Worm (Caenorhabditis elegans) whole organism, midembryonic: ENCODE data around the gene pag-3.

Experiments used
- T22C8.4 ChIP-seq: fragments of 200-800 bp; sonication (Bioruptor generic); IDR thresholded peaks from 2 replicates; pipeline ENCODE4 v1.3.6; 2022; ENCODE audit warnings: missing genetic modification characterization, missing compliant biosample characterization
- cog-1 ChIP-seq: sonication (generic microtip); optimal IDR thresholded peaks from 2 replicates; lab custom pipeline; 2016; ENCODE audit warnings: missing genetic modification characterization, missing compliant biosample characterization
- flt-1 ChIP-seq: fragments of 200-800 bp; sonication (Bioruptor generic); IDR thresholded peaks from 2 replicates; pipeline ENCODE4 v1.3.6; 2022; ENCODE audit warnings: missing genetic modification characterization, missing compliant biosample characterization
- klf-2 ChIP-seq: fragments of 200-800 bp; sonication (Bioruptor generic); conservative IDR thresholded peaks from 2 replicates; pipeline ENCODE4 v1.3.6; 2022; ENCODE audit warnings: missing genetic modification reagents, missing genetic modification characterization, missing compliant biosample characterization
- med-1 ChIP-seq: sonication (generic microtip); optimal IDR thresholded peaks from 2 replicates; lab custom pipeline; 2017; ENCODE audit warnings: missing genetic modification characterization, mild to moderate bottlenecking, missing compliant biosample characterization, antibody characterized with exemption, missing genetic modification reagents; ENCODE audit not compliant: insufficient read depth
- ref-1 ChIP-seq: fragments of 200-800 bp; sonication (Bioruptor generic); conservative IDR thresholded peaks from 2 replicates; pipeline ENCODE4 v1.3.6; 2022; ENCODE audit warnings: missing genetic modification reagents, missing genetic modification characterization, missing compliant biosample characterization
- tab-1 ChIP-seq: fragments of 200-800 bp; sonication (Bioruptor generic); IDR thresholded peaks from 2 replicates; pipeline ENCODE4 v1.3.6; 2022; ENCODE audit warnings: missing genetic modification characterization, missing compliant biosample characterization
- ztf-23 ChIP-seq: fragments of 200-800 bp; sonication (Bioruptor generic); IDR thresholded peaks from 2 replicates; pipeline ENCODE4 v1.3.6; 2022; ENCODE audit warnings: missing genetic modification reagents, missing genetic modification characterization, missing compliant biosample characterization
- ztf-29 ChIP-seq: fragments of 200-800 bp; sonication (Bioruptor generic); IDR thresholded peaks from 2 replicates; pipeline ENCODE4 v1.3.6; 2022; ENCODE audit warnings: missing genetic modification reagents, missing genetic modification characterization, missing compliant biosample characterization

Gene pag-3

ce11 chrX:14961471-14961870 lies 7.0 kb upstream of the pag-3 start, which contains the start of gene idpp-3:
Gene idpp-3 (minus strand): TSS chrX:14961571.
- TF ChIP-seq klf-2: no peak
- no peak for TF ChIP-seq T22C8.4 (GFP tag; lab: Robert Waterston, UW)
- TF ChIP-seq flt-1: no peak
- TF ChIP-seq ref-1: no peak
- no peak for TF ChIP-seq tab-1
- TF ChIP-seq ztf-23: no peak
- TF ChIP-seq med-1 (GFP tag; lab: Kevin White, UChicago): no peak

ce11 chrX:14960841-14961240 lies 6.4 kb upstream of the pag-3 start:
- TF ChIP-seq klf-2: no peak
- TF ChIP-seq med-1 (GFP tag; lab: Kevin White, UChicago): no peak
- no peak for TF ChIP-seq ref-1

ce11 chrX:14959393-14960073 lies 5.1 kb upstream of the pag-3 start:
- TF ChIP-seq klf-2 (no peak), ztf-23 (no peak), tab-1 (no peak), T22C8.4 (GFP tag; lab: Robert Waterston, UW) (no peak), cog-1 (tag; lab: Kevin White, UChicago) (no peak), ztf-29 (GFP tag; lab: Robert Waterston, UW) (no peak), flt-1 (no peak), ref-1 (no peak), med-1 (GFP tag; lab: Kevin White, UChicago) (no peak)

DNA sequence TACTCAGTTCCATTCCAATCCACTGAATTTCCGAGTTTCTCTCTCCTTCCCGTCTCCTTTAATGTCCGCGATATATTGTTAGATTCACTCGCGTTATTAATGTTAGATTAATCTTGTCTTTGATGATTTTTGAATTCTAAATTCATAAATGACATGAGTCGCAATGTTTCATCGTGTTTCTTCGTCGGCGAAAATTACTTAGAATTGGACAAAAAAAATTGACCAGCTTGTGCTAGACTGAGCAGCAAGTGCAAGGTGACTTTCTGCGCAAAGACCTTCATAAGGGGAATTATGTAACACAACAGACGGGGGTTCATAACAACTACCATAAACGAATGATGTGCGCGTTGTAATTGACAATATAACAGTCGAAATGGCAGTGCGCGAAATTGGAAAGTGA lies 4.0 kb upstream of the pag-3 start:
- TF ChIP-seq cog-1 (tag; lab: Kevin White, UChicago) (no peak), med-1 (GFP tag; lab: Kevin White, UChicago) (no peak), tab-1 (no peak), T22C8.4 (GFP tag; lab: Robert Waterston, UW) (no peak), ztf-23 (no peak), flt-1 (no peak), ref-1 (no peak), ztf-29 (GFP tag; lab: Robert Waterston, UW) (no peak), klf-2 (no peak)

DNA sequence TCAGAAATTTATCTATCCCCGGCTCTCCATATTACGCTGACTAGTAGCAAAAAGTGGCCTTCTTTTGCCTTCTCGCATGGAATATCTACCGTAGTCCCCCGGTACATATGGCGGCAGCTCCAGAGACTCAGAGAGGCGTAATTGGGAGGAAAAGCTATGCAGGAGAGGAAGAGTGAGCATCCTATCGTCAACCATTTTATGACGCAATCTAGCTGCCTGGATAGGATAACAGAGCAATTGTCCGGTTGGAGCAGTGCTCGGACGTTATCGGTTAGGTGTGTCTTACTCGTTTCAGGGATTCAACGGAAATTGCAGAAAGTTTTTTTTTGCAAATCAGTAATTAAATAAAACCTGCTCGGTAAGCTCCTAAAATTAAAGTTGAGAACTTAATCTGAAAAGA lies 2.7 kb upstream of the pag-3 start:
- no peak for TF ChIP-seq med-1 (GFP tag; lab: Kevin White, UChicago)
- TF ChIP-seq flt-1: no peak
- TF ChIP-seq cog-1 (tag; lab: Kevin White, UChicago): no peak
- no peak for TF ChIP-seq tab-1
- TF ChIP-seq klf-2: no peak
- no peak for TF ChIP-seq ztf-29 (GFP tag; lab: Robert Waterston, UW)
- no peak for TF ChIP-seq ref-1
- no peak for TF ChIP-seq T22C8.4 (GFP tag; lab: Robert Waterston, UW)
- TF ChIP-seq ztf-23: no peak

- TF ChIP-seq ztf-29 (GFP tag; lab: Robert Waterston, UW) (no peak), ztf-23 (no peak), med-1 (GFP tag; lab: Kevin White, UChicago) (no peak), klf-2 (no peak), flt-1 (no peak), tab-1 (no peak), ref-1 (no peak), cog-1 (tag; lab: Kevin White, UChicago) (no peak), T22C8.4 (GFP tag; lab: Robert Waterston, UW) (no peak)
Measured at ce11 chrX:14951797-14952196, 2.7 kb downstream of the pag-3 start.

ce11 chrX:14947355-14947668 lies 7.1 kb downstream of the pag-3 start:
- TF ChIP-seq ref-1: no peak
- TF ChIP-seq cog-1 (tag; lab: Kevin White, UChicago): no peak
- no peak for TF ChIP-seq klf-2
- no peak for TF ChIP-seq ztf-29 (GFP tag; lab: Robert Waterston, UW)
- TF ChIP-seq T22C8.4 (GFP tag; lab: Robert Waterston, UW): no peak
- TF ChIP-seq tab-1: no peak
- TF ChIP-seq flt-1: no peak
- TF ChIP-seq med-1 (GFP tag; lab: Kevin White, UChicago): no peak
- TF ChIP-seq ztf-23: no peak

DNA sequence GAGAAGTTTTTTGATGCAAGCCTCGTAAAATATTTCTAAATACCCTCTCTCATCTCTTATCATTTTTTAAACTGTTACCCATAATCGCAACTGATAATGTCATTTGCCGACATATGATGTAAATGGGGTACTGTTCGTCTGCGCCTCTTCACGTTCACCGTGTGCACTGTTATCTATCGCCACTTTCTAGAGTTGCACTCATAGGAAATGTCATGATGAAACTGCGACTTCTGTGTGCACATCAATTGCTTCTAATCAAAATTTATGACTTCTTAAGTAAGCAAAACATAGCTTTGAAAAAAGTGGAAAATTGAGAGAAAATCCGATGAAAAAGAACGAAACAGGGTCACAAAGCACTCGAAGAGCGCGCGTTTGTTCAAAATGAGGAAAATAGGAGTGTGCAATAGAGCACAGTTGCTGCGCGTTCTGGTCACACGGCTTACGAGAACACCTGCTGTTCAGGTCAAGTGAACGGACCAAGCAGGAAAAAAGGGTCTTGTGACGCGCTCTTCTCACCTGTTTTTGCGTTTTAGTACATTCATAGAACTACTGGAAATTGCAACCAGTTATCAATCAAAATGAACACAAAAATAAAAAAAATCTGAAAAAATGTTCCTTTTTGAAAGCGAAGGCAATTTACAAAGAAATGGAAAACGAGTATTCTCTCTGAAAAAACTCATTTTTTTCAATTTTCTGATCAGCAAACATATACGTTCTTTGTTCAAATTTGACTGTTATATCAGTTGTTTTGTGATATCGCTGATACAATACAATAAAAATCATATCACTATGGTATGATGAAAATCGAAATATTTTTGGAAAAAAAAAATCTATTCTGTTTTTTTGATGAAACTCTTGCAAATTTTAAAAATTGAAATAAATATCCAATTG lies 7.7 kb downstream of the pag-3 start:
- TF ChIP-seq ztf-29 (GFP tag; lab: Robert Waterston, UW) (0 out of 2 replicates have a peak, but pooled peaks have one; percentile 12), ref-1 (no peak), ztf-23 (no peak), T22C8.4 (GFP tag; lab: Robert Waterston, UW) (no peak), tab-1 (no peak)

- TF ChIP-seq T22C8.4 (GFP tag; lab: Robert Waterston, UW): no peak
- no peak for TF ChIP-seq ztf-23
- TF ChIP-seq klf-2: no peak
- no peak for TF ChIP-seq ref-1
- TF ChIP-seq cog-1 (tag; lab: Kevin White, UChicago): no peak
- TF ChIP-seq ztf-29 (GFP tag; lab: Robert Waterston, UW): no peak
- TF ChIP-seq med-1 (GFP tag; lab: Kevin White, UChicago): no peak
Measured at ce11 chrX:14946217-14946463, 8.3 kb downstream of the pag-3 start, which contains the start of gene mrp-5. Gene mrp-5 (minus strand): TSS chrX:14946317.

DNA sequence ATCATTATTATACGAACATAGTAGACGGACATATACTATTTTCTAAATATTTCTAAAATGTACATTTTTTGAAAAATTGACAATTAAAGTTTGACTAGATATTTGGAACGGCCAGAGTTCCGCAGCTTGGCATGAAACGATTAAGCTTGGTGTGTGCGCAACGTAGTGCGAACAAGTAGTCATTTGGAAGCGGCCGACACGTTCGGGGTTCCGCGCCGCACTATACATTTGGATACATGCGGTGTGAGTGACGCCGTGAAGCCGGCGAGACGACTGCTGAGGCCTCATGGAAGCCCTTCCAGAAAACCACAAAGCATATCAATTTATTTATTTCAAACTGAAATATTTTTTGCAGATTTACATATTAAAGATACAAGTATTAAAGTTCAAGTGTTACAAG lies 16.3 kb downstream of the pag-3 start:
- TF ChIP-seq ztf-29 (GFP tag; lab: Robert Waterston, UW): no peak
- TF ChIP-seq flt-1: no peak
- TF ChIP-seq tab-1: no peak
- no peak for TF ChIP-seq ref-1
- no peak for TF ChIP-seq ztf-23

ce11 chrX:14931443-14931842 lies 23.0 kb downstream of the pag-3 start:
- TF ChIP-seq med-1 (GFP tag; lab: Kevin White, UChicago): no peak
- TF ChIP-seq ztf-23: no peak
- TF ChIP-seq ref-1: no peak
- no peak for TF ChIP-seq tab-1
- TF ChIP-seq ztf-29 (GFP tag; lab: Robert Waterston, UW): no peak
- no peak for TF ChIP-seq klf-2
- TF ChIP-seq T22C8.4 (GFP tag; lab: Robert Waterston, UW): no peak
- no peak for TF ChIP-seq cog-1 (tag; lab: Kevin White, UChicago)
- TF ChIP-seq flt-1: no peak
